Fruit fly (Drosophila melanogaster) whole organism, embryonic: Measurements from ENCODE around the gene Cdc6.

Experiments
- Atf3 ChIP-seq: fragments of 200-800 bp; sonication (Bioruptor generic); optimal IDR thresholded peaks from 3 replicates; lab custom pipeline; 2016; ENCODE audit warnings: missing biosample characterization, missing genetic modification characterization
- Atf6 ChIP-seq: fragments of 200-800 bp; sonication (Bioruptor generic); IDR thresholded peaks from 2 replicates; pipeline ENCODE4 v1.3.6; 2022; ENCODE audit warnings: missing biosample characterization, missing genetic modification characterization
- Bdp1 ChIP-seq: fragments of 200-800 bp; sonication (Bioruptor generic); optimal IDR thresholded peaks from 3 replicates; lab custom pipeline; 2016; ENCODE audit warnings: missing biosample characterization, missing genetic modification characterization
- CG10565 ChIP-seq: fragments of 200-800 bp; sonication (Bioruptor generic); optimal IDR thresholded peaks from 3 replicates; lab custom pipeline; 2016; ENCODE audit warnings: missing biosample characterization, mild to moderate bottlenecking, missing genetic modification characterization
- CG10979 ChIP-seq: fragments of 200-800 bp; sonication (Bioruptor generic); optimal IDR thresholded peaks from 2 replicates; lab custom pipeline; 2018; ENCODE audit warnings: missing biosample characterization, mild to moderate bottlenecking, missing genetic modification characterization, moderate library complexity
- CG11398 ChIP-seq: fragments of 200-800 bp; sonication (Bioruptor generic); optimal IDR thresholded peaks from 2 replicates; lab custom pipeline; 2016; ENCODE audit warnings: missing biosample characterization, missing genetic modification characterization
- CG1602 ChIP-seq: fragments of 200-800 bp; sonication (Bioruptor generic); optimal IDR thresholded peaks from 3 replicates; lab custom pipeline; 2016; ENCODE audit warnings: missing biosample characterization, missing genetic modification characterization
- CG1832 ChIP-seq: fragments of 200-800 bp; sonication (Bioruptor generic); optimal IDR thresholded peaks from 2 replicates; lab custom pipeline; 2017; ENCODE audit warnings: missing biosample characterization, mild to moderate bottlenecking, missing genetic modification characterization, inconsistent platforms
- CG18476 ChIP-seq: fragments of 200-800 bp; sonication (Bioruptor generic); optimal IDR thresholded peaks from 2 replicates; lab custom pipeline; 2016; ENCODE audit warnings: missing biosample characterization, mild to moderate bottlenecking, missing genetic modification characterization
- CG18599 ChIP-seq: fragments of 200-800 bp; sonication (Bioruptor generic); optimal IDR thresholded peaks from 3 replicates; lab custom pipeline; 2017; ENCODE audit warnings: missing biosample characterization, missing genetic modification characterization, mild to moderate bottlenecking, moderate library complexity, missing genetic modification reagents
- CG34422 ChIP-seq: fragments of 200-800 bp; sonication (Bioruptor generic); IDR thresholded peaks from 3 replicates; pipeline ENCODE4 v1.3.6; 2022; ENCODE audit warnings: missing biosample characterization, missing genetic modification characterization
- CG4424 ChIP-seq: fragments of 200-800 bp; sonication (Bioruptor generic); optimal IDR thresholded peaks from 3 replicates; lab custom pipeline; 2016; ENCODE audit warnings: missing biosample characterization, missing genetic modification characterization
- CG4854 ChIP-seq: fragments of 200-800 bp; sonication (Bioruptor generic); optimal IDR thresholded peaks from 2 replicates; lab custom pipeline; 2016; ENCODE audit warnings: missing biosample characterization, missing genetic modification characterization, inconsistent platforms
- CG5245 ChIP-seq: fragments of 200-800 bp; sonication (Bioruptor generic); optimal IDR thresholded peaks from 3 replicates; lab custom pipeline; 2016; ENCODE audit warnings: missing biosample characterization, missing genetic modification characterization
- CG6654 ChIP-seq: fragments of 200-800 bp; sonication (Bioruptor generic); optimal IDR thresholded peaks from 2 replicates; lab custom pipeline; 2017; ENCODE audit warnings: missing biosample characterization, mild to moderate bottlenecking, missing genetic modification characterization
- CG6813 ChIP-seq: fragments of 200-800 bp; sonication (Bioruptor generic); optimal IDR thresholded peaks from 2 replicates; lab custom pipeline; 2017; ENCODE audit warnings: missing biosample characterization, missing genetic modification characterization, mild to moderate bottlenecking, moderate library complexity, missing genetic modification reagents
- CG6854 ChIP-seq: fragments of 200-800 bp; sonication (Bioruptor generic); optimal IDR thresholded peaks from 3 replicates; lab custom pipeline; 2017; ENCODE audit warnings: missing biosample characterization, mild to moderate bottlenecking, missing genetic modification characterization
- CG7271 ChIP-seq: fragments of 200-800 bp; sonication (Bioruptor generic); optimal IDR thresholded peaks from 2 replicates; lab custom pipeline; 2018; ENCODE audit warnings: missing biosample characterization, mild to moderate bottlenecking, missing genetic modification characterization, moderate library complexity
- CG8290 ChIP-seq, 3 experiments: fragments of 200-800 bp; sonication (Bioruptor generic); optimal IDR thresholded peaks; 2 replicates each; lab custom pipeline; 2016 to 2019; ENCODE audit warnings: missing biosample characterization in 3 of 3, missing genetic modification characterization in 3 of 3, mild to moderate bottlenecking in 2 of 3, moderate library complexity in 1 of 3
- CG8478 ChIP-seq: fragments of >200 bp; optimal IDR thresholded peaks from 2 replicates; lab custom pipeline; 2018
- CG8765 ChIP-seq: fragments of 200-800 bp; sonication (Bioruptor generic); IDR thresholded peaks from 2 replicates; pipeline ENCODE4 v1.3.6; 2022; ENCODE audit warnings: missing biosample characterization, missing genetic modification characterization
- CTCF ChIP-seq: fragments of 200-800 bp; sonication (Bioruptor generic); optimal IDR thresholded peaks from 2 replicates; lab custom pipeline; 2017; ENCODE audit warnings: missing biosample characterization, mild to moderate bottlenecking, missing genetic modification characterization, moderate library complexity
- D19B ChIP-seq: fragments of 200-800 bp; sonication (Bioruptor generic); optimal IDR thresholded peaks from 2 replicates; lab custom pipeline; 2017; ENCODE audit warnings: missing biosample characterization, mild to moderate bottlenecking, missing genetic modification characterization
- Dp ChIP-seq: fragments of 200-800 bp; sonication (Bioruptor generic); optimal IDR thresholded peaks from 2 replicates; lab custom pipeline; 2018; ENCODE audit warnings: missing biosample characterization, mild to moderate bottlenecking, missing genetic modification characterization, moderate library complexity
- GATAe ChIP-seq: fragments of 200-800 bp; sonication (Bioruptor generic); conservative IDR thresholded peaks from 2 replicates; pipeline ENCODE4 v1.3.6; 2022; ENCODE audit warnings: missing biosample characterization, missing genetic modification characterization
- Nf-YC ChIP-seq: fragments of 200-800 bp; optimal IDR thresholded peaks from 3 replicates; lab custom pipeline; 2019; ENCODE audit warnings: missing biosample characterization, mild to moderate bottlenecking, missing genetic modification characterization, moderate library complexity
- Poxn ChIP-seq: fragments of 200-800 bp; sonication (Bioruptor generic); IDR thresholded peaks from 2 replicates; pipeline ENCODE4 v1.3.6; 2022; ENCODE audit warnings: missing biosample characterization, missing genetic modification characterization
- Rfx ChIP-seq: fragments of 200-800 bp; sonication (Bioruptor generic); IDR thresholded peaks from 2 replicates; pipeline ENCODE4 v1.3.6; 2022; ENCODE audit warnings: missing biosample characterization, missing genetic modification characterization
- Tbp ChIP-seq: fragments of >200 bp; optimal IDR thresholded peaks from 2 replicates; lab custom pipeline; 2018; ENCODE audit warnings: missing biosample characterization, missing genetic modification characterization
- Vsx1 ChIP-seq: fragments of 200-800 bp; sonication (Bioruptor generic); optimal IDR thresholded peaks from 2 replicates; lab custom pipeline; 2017; ENCODE audit warnings: missing biosample characterization, mild to moderate bottlenecking, missing genetic modification characterization, missing genetic modification reagents
- amos ChIP-seq: fragments of 200-800 bp; sonication (Bioruptor generic); IDR thresholded peaks from 2 replicates; pipeline ENCODE4 v1.3.6; 2022; ENCODE audit warnings: missing biosample characterization, missing genetic modification characterization; ENCODE audit not compliant: partially characterized antibody
- br ChIP-seq: fragments of >200 bp; optimal IDR thresholded peaks from 2 replicates; lab custom pipeline; 2017
- cato ChIP-seq: fragments of 200-800 bp; sonication (Bioruptor generic); optimal IDR thresholded peaks from 2 replicates; lab custom pipeline; 2016; ENCODE audit warnings: missing biosample characterization, missing genetic modification characterization, borderline replicate concordance
- cg ChIP-seq: fragments of 200-800 bp; sonication (Bioruptor generic); optimal IDR thresholded peaks from 3 replicates; lab custom pipeline; 2019; ENCODE audit warnings: missing biosample characterization, mild to moderate bottlenecking, missing genetic modification characterization, moderate library complexity
- esg ChIP-seq: fragments of 200-800 bp; sonication (Bioruptor generic); conservative IDR thresholded peaks from 2 replicates; pipeline ENCODE4 v1.3.6; 2022; ENCODE audit warnings: missing biosample characterization, missing genetic modification characterization
- ftz-f1 ChIP-seq: fragments of 200-800 bp; sonication (Bioruptor generic); optimal IDR thresholded peaks from 2 replicates; lab custom pipeline; 2016; ENCODE audit warnings: missing biosample characterization, missing genetic modification characterization
- gfzf ChIP-seq: fragments of 200-800 bp; sonication (Bioruptor generic); optimal IDR thresholded peaks from 2 replicates; lab custom pipeline; 2016; ENCODE audit warnings: missing biosample characterization, mild to moderate bottlenecking, missing genetic modification characterization, moderate library complexity
- gsb ChIP-seq: fragments of 200-800 bp; sonication (Bioruptor generic); IDR thresholded peaks from 2 replicates; pipeline ENCODE4 v1.3.6; 2022; ENCODE audit warnings: missing biosample characterization, missing genetic modification characterization
- hbn ChIP-seq: fragments of 200-800 bp; sonication (Bioruptor generic); IDR thresholded peaks from 2 replicates; pipeline ENCODE4 v1.3.6; 2022; ENCODE audit warnings: missing biosample characterization, missing genetic modification characterization; ENCODE audit not compliant: partially characterized antibody
- hkb ChIP-seq, 2 experiments: fragments of 200-800 bp in 1 of 2; fragments of >200 bp in 1 of 2; sonication (Bioruptor generic) in 1 of 2; IDR thresholded peaks in 1 of 2; optimal IDR thresholded peaks in 1 of 2; 2 replicates each; pipeline versions ENCODE4 v1.3.6 to Lab custom; 2017 to 2022; ENCODE audit warnings: missing biosample characterization in 1 of 2, missing genetic modification characterization in 1 of 2
- inv ChIP-seq: fragments of 200-800 bp; sonication (Bioruptor generic); IDR thresholded peaks from 2 replicates; pipeline ENCODE4 v1.3.6; 2022; ENCODE audit warnings: missing biosample characterization, missing genetic modification characterization; ENCODE audit not compliant: partially characterized antibody
- jing ChIP-seq: fragments of 200-800 bp; sonication (Bioruptor generic); optimal IDR thresholded peaks from 2 replicates; lab custom pipeline; 2018; ENCODE audit warnings: missing biosample characterization, mild to moderate bottlenecking, missing genetic modification characterization
- jumu ChIP-seq: fragments of 200-800 bp; sonication (Bioruptor generic); optimal IDR thresholded peaks from 3 replicates; lab custom pipeline; 2016; ENCODE audit warnings: missing biosample characterization, missing genetic modification characterization
- nom ChIP-seq: fragments of 200-800 bp; sonication (Bioruptor generic); optimal IDR thresholded peaks from 2 replicates; lab custom pipeline; 2017; ENCODE audit warnings: missing biosample characterization, missing genetic modification characterization, mild to moderate bottlenecking, moderate library complexity, missing genetic modification reagents
- schlank ChIP-seq: fragments of 200-800 bp; sonication (Bioruptor generic); optimal IDR thresholded peaks from 2 replicates; lab custom pipeline; 2018; ENCODE audit warnings: missing biosample characterization, mild to moderate bottlenecking, missing genetic modification characterization
- sima ChIP-seq: fragments of 200-800 bp; sonication (Bioruptor generic); optimal IDR thresholded peaks from 2 replicates; lab custom pipeline; 2016; ENCODE audit warnings: missing biosample characterization, missing genetic modification characterization
- so ChIP-seq: fragments of 200-800 bp; sonication (Bioruptor generic); IDR thresholded peaks from 3 replicates; pipeline ENCODE4 v1.3.6; 2022; ENCODE audit warnings: missing biosample characterization, missing genetic modification characterization
- wek ChIP-seq: fragments of 200-800 bp; sonication (Bioruptor generic); optimal IDR thresholded peaks from 3 replicates; lab custom pipeline; 2018; ENCODE audit warnings: missing biosample characterization, mild to moderate bottlenecking, missing genetic modification characterization, moderate library complexity
- zfh2 ChIP-seq: fragments of 200-800 bp; sonication (Bioruptor generic); optimal IDR thresholded peaks from 2 replicates; lab custom pipeline; 2016; ENCODE audit warnings: missing biosample characterization, missing genetic modification characterization

The Cdc6 gene

DNA sequence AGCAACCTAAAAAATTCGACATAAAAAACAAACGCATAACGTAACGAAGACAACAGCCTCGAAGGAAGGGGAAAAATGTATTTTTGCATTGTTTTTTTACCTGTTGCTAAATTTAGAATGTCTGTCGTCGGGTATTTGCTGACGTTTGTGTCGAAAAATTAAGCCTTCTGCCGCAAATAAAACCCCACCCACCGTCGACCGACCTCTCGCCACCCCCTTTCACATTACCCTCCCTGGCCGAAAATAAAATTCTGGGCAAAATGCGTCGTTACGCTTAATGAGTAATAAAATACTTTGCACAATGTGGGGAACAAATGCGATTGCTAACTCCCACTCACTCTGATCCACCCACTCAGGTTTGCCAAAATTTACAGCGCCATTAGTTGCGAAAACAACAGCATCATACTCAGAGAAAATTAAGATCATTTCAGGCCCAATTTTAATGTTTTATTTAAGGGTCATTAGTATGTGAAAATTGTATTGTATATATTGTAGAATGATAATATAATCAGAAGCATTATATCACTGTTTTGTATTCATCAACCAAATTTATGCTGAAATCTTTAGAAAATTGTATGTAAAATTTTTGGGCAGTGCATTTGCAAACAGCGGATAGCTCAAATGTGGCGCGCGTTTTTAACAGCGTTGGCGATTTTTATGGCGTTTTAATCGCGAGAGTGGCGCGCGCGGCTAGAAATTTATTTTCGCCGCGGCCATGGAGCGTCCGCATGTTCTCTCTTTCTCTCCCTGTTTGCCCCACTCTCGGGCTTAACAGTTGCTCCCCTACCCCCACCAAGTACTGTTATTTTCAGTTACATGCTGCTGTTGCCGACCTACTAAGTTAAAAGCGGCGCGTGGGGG, 38.6 kb upstream of the Cdc6 start (continued):
- TF ChIP-seq Vsx1 (no peak), CG1832 (GFP tag; lab: Kevin White, UChicago) (peak; percentile 28), schlank (tag; lab: Kevin White, UChicago) (peak; percentile 43), Bdp1 (GFP tag; lab: Kevin White, UChicago) (no peak), Atf3 (GFP tag; lab: Kevin White, UChicago) (no peak), CG10565 (no peak), CG6654 (GFP tag; lab: Kevin White, UChicago) (no peak), CG4854 (GFP tag; lab: Kevin White, UChicago) (peak; percentile 36), so (GFP tag; lab: Robert Waterston, UW) (0 out of 3 replicates have a peak, but pooled peaks have one; percentile 36), amos (GFP tag; lab: Robert Waterston, UW) (no peak), wek (no peak), CG8478 (lab: Kevin White, UChicago) (no peak), jing (GFP tag; lab: Kevin White, UChicago) (no peak), br (lab: Kevin White, UChicago) (no peak), Nf-YC (tag; lab: Kevin White, UChicago) (no peak), sima (GFP tag; lab: Kevin White, UChicago) (no peak), cato (no peak), CTCF (no peak), CG6813 (GFP tag; lab: Kevin White, UChicago) (no peak), CG8290 (GFP tag; optimal IDR thresholded peaks at IDR 0.05; lab: Kevin White, UChicago) (no peak), CG8290 (tag; optimal IDR thresholded peaks at IDR 0.05; lab: Kevin White, UChicago) (peak in 1 of 2 experiments; percentile 57), Atf6 (peak; percentile 77), Dp (no peak), jumu (no peak), CG18599 (peak; percentile 59), GATAe (no peak), CG7271 (tag; lab: Kevin White, UChicago) (no peak), cg (no peak), inv (GFP tag; lab: Robert Waterston, UW) (no peak), gfzf (GFP tag; lab: Kevin White, UChicago) (no peak), CG1602 (GFP tag; lab: Kevin White, UChicago) (no peak), Poxn (GFP tag; lab: Robert Waterston, UW) (peak; percentile 37; the same call in 1 of the 2 replicates), CG11398 (GFP tag; lab: Kevin White, UChicago) (no peak), zfh2 (GFP tag; lab: Kevin White, UChicago) (peak; percentile 27), esg (no peak), CG5245 (no peak), CG8765 (no peak), gsb (GFP tag; lab: Robert Waterston, UW) (no peak), ftz-f1 (peak; percentile 63), CG34422 (GFP tag; lab: Robert Waterston, UW) (no peak; the same call in 2 of the 3 replicates), hkb (optimal IDR thresholded peaks at IDR 0.05; lab: Kevin White, UChicago) (no peak), hkb (GFP tag; IDR thresholded peaks at IDR 0.05; lab: Robert Waterston, UW) (peak; percentile 52), hbn (GFP tag; lab: Robert Waterston, UW) (no peak), Tbp (GFP tag; lab: Kevin White, UChicago) (no peak), Rfx (GFP tag; lab: Robert Waterston, UW) (peak; percentile 64), CG4424 (no peak), CG10979 (no peak), CG6854 (GFP tag; lab: Kevin White, UChicago) (no peak), D19B (peak; percentile 39), CG18476 (no peak), nom (GFP tag; lab: Kevin White, UChicago) (no peak)
